Fruit fly (Drosophila melanogaster) whole organism, wandering third instar larva: Measurements from ENCODE around the gene Naa15-16.

Experiments used
- Abd-B ChIP-seq: fragments of >200 bp; optimal IDR thresholded peaks from 2 replicates; lab custom pipeline; 2017; ENCODE audit warnings: missing biosample characterization, missing genetic modification characterization
- Dfd ChIP-seq: fragments of >200 bp; optimal IDR thresholded peaks from 2 replicates; lab custom pipeline; 2017; ENCODE audit warnings: missing biosample characterization, missing genetic modification characterization
- Myc ChIP-seq: fragments of >200 bp; optimal IDR thresholded peaks from 2 replicates; lab custom pipeline; 2017
- brk ChIP-seq: fragments of 200-800 bp; sonication (Bioruptor generic); optimal IDR thresholded peaks from 2 replicates; lab custom pipeline; 2016; ENCODE audit warnings: missing biosample characterization, mild to moderate bottlenecking, missing genetic modification characterization
- dl ChIP-seq, 2 experiments: fragments of 175-275, 200-275 bp in 1 of 2; fragments of 200-275 bp in 1 of 2; sonication (Bioruptor generic); optimal IDR thresholded peaks; lab custom pipeline; 2018; ENCODE audit warnings: mild to moderate bottlenecking in 2 of 2, missing biosample characterization in 2 of 2, missing genetic modification characterization in 2 of 2, moderate library complexity in 2 of 2; ENCODE audit not compliant: partially characterized antibody in 2 of 2, insufficient read depth in 1 of 2
- ey ChIP-seq: fragments of 200-800 bp; sonication (Bioruptor generic); optimal IDR thresholded peaks from 2 replicates; lab custom pipeline; 2016; ENCODE audit warnings: missing biosample characterization, missing genetic modification characterization
- foxo ChIP-seq, 2 experiments: fragments of 200-800 bp; sonication (Bioruptor generic); optimal IDR thresholded peaks; 2 replicates in 1 of 2; 3 replicates in 1 of 2; lab custom pipeline; 2016 to 2017; ENCODE audit warnings: missing biosample characterization in 2 of 2, missing genetic modification characterization in 2 of 2
- fru ChIP-seq: fragments of 200-800 bp; sonication (Bioruptor generic); optimal IDR thresholded peaks from 3 replicates; lab custom pipeline; 2016; ENCODE audit warnings: missing biosample characterization, mild to moderate bottlenecking, missing genetic modification characterization
- pan ChIP-seq: fragments of >200 bp; optimal IDR thresholded peaks from 2 replicates; lab custom pipeline; 2017
- psq ChIP-seq: fragments of 200-800 bp; sonication (Bioruptor generic); optimal IDR thresholded peaks from 3 replicates; lab custom pipeline; 2017; ENCODE audit warnings: missing biosample characterization, mild to moderate bottlenecking, missing genetic modification characterization, moderate library complexity
- sage ChIP-seq: fragments of 200-800 bp; sonication (Bioruptor generic); optimal IDR thresholded peaks from 2 replicates; lab custom pipeline; 2016; ENCODE audit warnings: missing biosample characterization, mild to moderate bottlenecking, missing genetic modification characterization
- sv ChIP-seq: fragments of 200-800 bp; sonication (Bioruptor generic); optimal IDR thresholded peaks from 3 replicates; lab custom pipeline; 2016; ENCODE audit warnings: missing biosample characterization, missing genetic modification characterization
- tai ChIP-seq: sonication (Bioruptor generic); optimal IDR thresholded peaks from 2 replicates; lab custom pipeline; 2016; ENCODE audit warnings: missing biosample characterization, missing genetic modification characterization
- usp ChIP-seq: fragments of >200 bp; optimal IDR thresholded peaks from 2 replicates; lab custom pipeline; 2017; ENCODE audit warnings: missing biosample characterization, missing genetic modification characterization

- no peak for TF ChIP-seq pan (lab: Kevin White, UChicago)
- TF ChIP-seq usp (GFP tag; lab: Kevin White, UChicago), result no peak
- TF ChIP-seq fru (GFP tag; lab: Kevin White, UChicago), result no peak
- no peak for TF ChIP-seq sv (GFP tag; lab: Kevin White, UChicago)
- no peak for TF ChIP-seq foxo (GFP tag; optimal IDR thresholded peaks at IDR 0.05; lab: Kevin White, UChicago)
- no peak for TF ChIP-seq psq (GFP tag; lab: Kevin White, UChicago)
- no peak for TF ChIP-seq sage (GFP tag; lab: Kevin White, UChicago)
- TF ChIP-seq Dfd (GFP tag; lab: Kevin White, UChicago), result no peak
- no peak for TF ChIP-seq Myc (lab: Kevin White, UChicago)
- TF ChIP-seq Abd-B (GFP tag; lab: Kevin White, UChicago), result no peak
- no peak for TF ChIP-seq dl (GFP tag; optimal IDR thresholded peaks at IDR 0.05; lab: Kevin White, UChicago; ENCODE audit: insufficient read depth in 1 of 2, partially characterized antibody in 2 of 2)
- no peak for TF ChIP-seq tai
- TF ChIP-seq ey (GFP tag; lab: Kevin White, UChicago), result no peak
- no peak for TF ChIP-seq brk (GFP tag; lab: Kevin White, UChicago)
Measured at dm6 chrX:19480544-19481127, 852 bp downstream of the Naa15-16 start.
